Fruit fly (Drosophila melanogaster) whole organism, embryonic: Measurements from ENCODE around the gene CG31178.

Experiments
- Bgb ChIP-seq: fragments of 200-800 bp; sonication (Bioruptor generic); IDR thresholded peaks from 2 replicates; pipeline ENCODE4 v1.3.6; 2022; ENCODE audit warnings: missing biosample characterization, missing genetic modification characterization; ENCODE audit not compliant: partially characterized antibody
- Blimp-1 ChIP-seq: fragments of 200-800 bp; sonication (Bioruptor generic); optimal IDR thresholded peaks from 3 replicates; lab custom pipeline; 2018; ENCODE audit warnings: missing biosample characterization, missing genetic modification characterization, mild to moderate bottlenecking, moderate library complexity, missing genetic modification reagents
- CG10431 ChIP-seq: fragments of 200-800 bp; sonication (Bioruptor generic); optimal IDR thresholded peaks from 3 replicates; lab custom pipeline; 2018; ENCODE audit warnings: missing biosample characterization, mild to moderate bottlenecking, missing genetic modification characterization
- CG14441 ChIP-seq: fragments of 200-800 bp; sonication (Bioruptor generic); IDR thresholded peaks from 2 replicates; pipeline ENCODE4 v1.3.6; 2022; ENCODE audit warnings: missing biosample characterization, missing genetic modification characterization
- CG1647 ChIP-seq: fragments of 200-800 bp; sonication (Bioruptor generic); optimal IDR thresholded peaks from 3 replicates; lab custom pipeline; 2016; ENCODE audit warnings: missing biosample characterization, missing genetic modification characterization
- CG16813 ChIP-seq: fragments of 200-800 bp; sonication (Bioruptor generic); IDR thresholded peaks from 3 replicates; pipeline ENCODE4 v1.3.6; 2022; ENCODE audit warnings: missing biosample characterization, missing genetic modification characterization; ENCODE audit not compliant: partially characterized antibody
- CG17186 ChIP-seq: fragments of 200-800 bp; sonication (Bioruptor generic); optimal IDR thresholded peaks from 3 replicates; lab custom pipeline; 2017; ENCODE audit warnings: missing biosample characterization, missing genetic modification reagents, missing genetic modification characterization
- CG1832 ChIP-seq: fragments of 200-800 bp; sonication (Bioruptor generic); optimal IDR thresholded peaks from 2 replicates; lab custom pipeline; 2017; ENCODE audit warnings: missing biosample characterization, mild to moderate bottlenecking, missing genetic modification characterization, inconsistent platforms
- CG3847 ChIP-seq: fragments of 200-800 bp; sonication (Bioruptor generic); IDR thresholded peaks from 2 replicates; pipeline ENCODE4 v1.3.6; 2022; ENCODE audit warnings: missing biosample characterization, missing genetic modification characterization
- CG6813 ChIP-seq: fragments of 200-800 bp; sonication (Bioruptor generic); optimal IDR thresholded peaks from 2 replicates; lab custom pipeline; 2017; ENCODE audit warnings: missing biosample characterization, missing genetic modification characterization, mild to moderate bottlenecking, moderate library complexity, missing genetic modification reagents
- CG7987 ChIP-seq: fragments of 200-800 bp; sonication (Bioruptor generic); optimal IDR thresholded peaks from 2 replicates; lab custom pipeline; 2018; ENCODE audit warnings: missing biosample characterization, mild to moderate bottlenecking, missing genetic modification characterization, moderate library complexity
- CG8924 ChIP-seq: fragments of 200-800 bp; optimal IDR thresholded peaks from 3 replicates; lab custom pipeline; 2019; ENCODE audit warnings: missing biosample characterization, mild to moderate bottlenecking, missing genetic modification characterization, moderate library complexity
- D19A ChIP-seq: fragments of 200-800 bp; optimal IDR thresholded peaks from 3 replicates; lab custom pipeline; 2019; ENCODE audit warnings: missing biosample characterization, mild to moderate bottlenecking, missing genetic modification characterization, moderate library complexity
- Dip2 ChIP-seq: fragments of 200-800 bp; sonication (Bioruptor generic); IDR thresholded peaks from 2 replicates; pipeline ENCODE4 v1.3.6; 2022; ENCODE audit warnings: missing biosample characterization, missing genetic modification characterization
- ERR ChIP-seq: fragments of 200-800 bp; sonication (Bioruptor generic); optimal IDR thresholded peaks from 2 replicates; lab custom pipeline; 2016; ENCODE audit warnings: missing biosample characterization, missing genetic modification characterization
- Elba2 ChIP-seq: fragments of 200-800 bp; sonication (Bioruptor generic); optimal IDR thresholded peaks from 3 replicates; lab custom pipeline; 2016; ENCODE audit warnings: missing biosample characterization, missing genetic modification characterization
- Hr39 ChIP-seq: fragments of >200 bp; optimal IDR thresholded peaks from 2 replicates; lab custom pipeline; 2017
- Hr51 ChIP-seq, 2 experiments: fragments of 200-800 bp; sonication (Bioruptor generic); optimal IDR thresholded peaks; 2 replicates in 1 of 2; 3 replicates in 1 of 2; lab custom pipeline; 2016 to 2018; ENCODE audit warnings: missing biosample characterization in 2 of 2, missing genetic modification characterization in 2 of 2, mild to moderate bottlenecking in 1 of 2, moderate library complexity in 1 of 2
- Lhr ChIP-seq: fragments of 200-800 bp; sonication (Bioruptor generic); optimal IDR thresholded peaks from 3 replicates; lab custom pipeline; 2017; ENCODE audit warnings: mild to moderate bottlenecking, missing biosample characterization, missing genetic modification reagents, missing genetic modification characterization
- NC2β ChIP-seq: fragments of 200-800 bp; sonication (Bioruptor generic); optimal IDR thresholded peaks from 2 replicates; lab custom pipeline; 2016; ENCODE audit warnings: missing biosample characterization, missing genetic modification characterization
- Nf-YA ChIP-seq: fragments of 200-800 bp; sonication (Bioruptor generic); IDR thresholded peaks from 2 replicates; pipeline ENCODE4 v1.3.6; 2022; ENCODE audit warnings: missing biosample characterization, missing genetic modification characterization
- Poxn ChIP-seq: fragments of 200-800 bp; sonication (Bioruptor generic); IDR thresholded peaks from 2 replicates; pipeline ENCODE4 v1.3.6; 2022; ENCODE audit warnings: missing biosample characterization, missing genetic modification characterization
- Side ChIP-seq: fragments of 200-800 bp; sonication (Bioruptor generic); optimal IDR thresholded peaks from 2 replicates; lab custom pipeline; 2016; ENCODE audit warnings: missing biosample characterization, missing genetic modification characterization
- ap ChIP-seq: fragments of 200-800 bp; sonication (Bioruptor generic); IDR thresholded peaks from 2 replicates; pipeline ENCODE4 v1.3.6; 2022; ENCODE audit warnings: missing biosample characterization, missing genetic modification characterization
- ara ChIP-seq: fragments of 200-800 bp; sonication (Bioruptor generic); IDR thresholded peaks from 2 replicates; pipeline ENCODE4 v1.3.6; 2022; ENCODE audit warnings: missing biosample characterization, missing genetic modification characterization
- cas ChIP-seq: fragments of 200-800 bp; sonication (Bioruptor generic); IDR thresholded peaks from 2 replicates; pipeline ENCODE4 v1.3.6; 2022; ENCODE audit warnings: missing biosample characterization, missing genetic modification characterization
- chm ChIP-seq: fragments of 200-800 bp; sonication (Bioruptor generic); IDR thresholded peaks from 2 replicates; pipeline ENCODE4 v1.3.6; 2022; ENCODE audit warnings: missing biosample characterization, missing genetic modification characterization
- ci ChIP-seq: fragments of 200-800 bp; sonication (Bioruptor generic); IDR thresholded peaks from 3 replicates; pipeline ENCODE4 v1.3.6; 2022; ENCODE audit warnings: missing biosample characterization, missing genetic modification characterization
- dmrt99B ChIP-seq: fragments of 200-800 bp; sonication (Bioruptor generic); optimal IDR thresholded peaks from 2 replicates; lab custom pipeline; 2018; ENCODE audit warnings: missing biosample characterization, mild to moderate bottlenecking, missing genetic modification characterization, moderate library complexity
- fd102C ChIP-seq: fragments of 200-800 bp; sonication (Bioruptor generic); optimal IDR thresholded peaks from 2 replicates; lab custom pipeline; 2018; ENCODE audit warnings: missing biosample characterization, mild to moderate bottlenecking, missing genetic modification characterization, moderate library complexity
- grau ChIP-seq: fragments of 200-800 bp; optimal IDR thresholded peaks from 3 replicates; lab custom pipeline; 2019; ENCODE audit warnings: missing biosample characterization, mild to moderate bottlenecking, missing genetic modification characterization, moderate library complexity
- grn ChIP-seq: fragments of 200-800 bp; sonication (Bioruptor generic); optimal IDR thresholded peaks from 3 replicates; lab custom pipeline; 2017; ENCODE audit warnings: missing biosample characterization, missing genetic modification characterization
- insv ChIP-seq, 2 experiments: fragments of 200-800 bp; sonication (Bioruptor generic); optimal IDR thresholded peaks; 3 replicates each; lab custom pipeline; 2016 to 2018; ENCODE audit warnings: missing biosample characterization in 2 of 2, missing genetic modification characterization in 2 of 2
- jing ChIP-seq: fragments of 200-800 bp; sonication (Bioruptor generic); optimal IDR thresholded peaks from 2 replicates; lab custom pipeline; 2018; ENCODE audit warnings: missing biosample characterization, mild to moderate bottlenecking, missing genetic modification characterization
- ken ChIP-seq: fragments of 200-800 bp; sonication (Bioruptor generic); IDR thresholded peaks from 3 replicates; pipeline ENCODE4 v1.3.6; 2022; ENCODE audit warnings: missing biosample characterization, missing genetic modification characterization
- nau ChIP-seq: fragments of 200-800 bp; sonication (Bioruptor generic); optimal IDR thresholded peaks from 3 replicates; lab custom pipeline; 2017; ENCODE audit warnings: missing biosample characterization, mild to moderate bottlenecking, missing genetic modification characterization, missing genetic modification reagents
- nom ChIP-seq: fragments of 200-800 bp; sonication (Bioruptor generic); optimal IDR thresholded peaks from 2 replicates; lab custom pipeline; 2017; ENCODE audit warnings: missing biosample characterization, missing genetic modification characterization, mild to moderate bottlenecking, moderate library complexity, missing genetic modification reagents
- pros ChIP-seq: fragments of 200-800 bp; sonication (Bioruptor generic); optimal IDR thresholded peaks from 3 replicates; lab custom pipeline; 2019; ENCODE audit warnings: missing biosample characterization, mild to moderate bottlenecking, missing genetic modification characterization, moderate library complexity
- psq ChIP-seq: fragments of 200-800 bp; sonication (Bioruptor generic); optimal IDR thresholded peaks from 2 replicates; lab custom pipeline; 2017; ENCODE audit warnings: missing biosample characterization, missing genetic modification characterization
- sens ChIP-seq: fragments of 200-800 bp; sonication (Bioruptor generic); peaks from one replicate; lab custom pipeline; 2016; ENCODE audit warnings: missing biosample characterization, missing genetic modification characterization
- sqz ChIP-seq: fragments of 200-800 bp; sonication (Bioruptor generic); optimal IDR thresholded peaks from 3 replicates; lab custom pipeline; 2018; ENCODE audit warnings: missing biosample characterization, mild to moderate bottlenecking, missing genetic modification characterization
- stwl ChIP-seq: fragments of 200-800 bp; sonication (Bioruptor generic); optimal IDR thresholded peaks from 3 replicates; lab custom pipeline; 2018; ENCODE audit warnings: missing biosample characterization, mild to moderate bottlenecking, missing genetic modification characterization, moderate library complexity
- sug ChIP-seq: fragments of 200-800 bp; optimal IDR thresholded peaks from 2 replicates; lab custom pipeline; 2019; ENCODE audit warnings: missing biosample characterization, mild to moderate bottlenecking, missing genetic modification characterization, moderate library complexity
- wdn ChIP-seq: fragments of 200-800 bp; sonication (Bioruptor generic); IDR thresholded peaks from 2 replicates; pipeline ENCODE4 v1.3.6; 2022; ENCODE audit warnings: missing biosample characterization, missing genetic modification characterization
- zfh2 ChIP-seq: fragments of 200-800 bp; sonication (Bioruptor generic); optimal IDR thresholded peaks from 2 replicates; lab custom pipeline; 2016; ENCODE audit warnings: missing biosample characterization, missing genetic modification characterization

The CG31178 gene

DNA sequence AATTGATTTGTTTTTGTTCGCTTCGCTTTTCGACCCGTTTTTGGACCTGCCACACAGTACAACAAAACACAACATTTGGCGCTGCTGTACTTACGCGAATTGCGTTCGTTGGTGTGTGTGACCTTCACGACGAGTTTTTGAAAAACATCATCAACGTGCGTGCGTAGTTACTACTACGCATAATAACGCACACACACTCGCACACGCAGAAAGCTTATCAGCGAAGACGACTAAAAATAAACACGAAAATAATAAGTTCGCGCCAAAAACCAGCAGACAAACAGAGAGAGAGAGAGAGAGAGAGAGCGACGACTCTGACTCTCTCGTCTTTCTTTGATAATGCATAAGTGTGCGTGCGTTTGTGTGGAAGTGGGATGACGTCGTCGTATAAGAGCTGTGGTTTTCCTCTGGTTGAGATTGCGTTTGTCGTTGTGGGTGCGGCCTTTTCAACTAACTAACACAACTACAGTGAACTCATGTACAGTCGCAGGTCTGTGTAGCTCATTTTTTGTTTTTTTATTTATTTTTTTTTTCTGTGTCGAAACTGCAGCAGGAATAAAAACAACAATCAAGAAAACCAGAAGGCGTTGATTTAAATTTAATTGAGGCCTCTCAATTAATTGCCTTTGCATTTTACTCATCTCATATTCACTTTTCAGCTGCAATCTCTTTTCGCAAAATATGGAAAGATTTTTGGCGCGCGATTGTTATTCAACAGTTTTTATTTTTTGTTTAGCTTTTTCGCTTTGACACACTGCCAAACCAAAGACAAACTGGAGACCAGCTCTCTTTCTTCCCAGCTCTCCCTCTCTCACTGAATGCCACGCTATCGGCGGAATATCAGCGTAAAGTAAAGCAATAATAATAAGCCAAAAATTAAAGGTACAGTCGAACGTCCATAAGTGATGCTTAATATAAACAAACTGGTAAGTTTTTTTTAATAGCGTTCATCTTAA, 19.6 kb upstream of the CG31178 start (continued):
- TF ChIP-seq CG14441 = peak; percentile 16; the same call in 1 of the 2 replicates
- peak; percentile 28 for TF ChIP-seq wdn
- no peak for TF ChIP-seq CG3847 (GFP tag; lab: Robert Waterston, UW)
- peak; percentile 17 for TF ChIP-seq dmrt99B (tag; lab: Kevin White, UChicago)
- no peak for TF ChIP-seq Lhr
- TF ChIP-seq NC2β (GFP tag; lab: Kevin White, UChicago) = peak; percentile 14
- peak; percentile 66 for TF ChIP-seq CG1832 (GFP tag; lab: Kevin White, UChicago)
- no peak for TF ChIP-seq Poxn (GFP tag; lab: Robert Waterston, UW)
- TF ChIP-seq ap (GFP tag; lab: Robert Waterston, UW) = no peak
- no peak for TF ChIP-seq CG1647 (GFP tag; lab: Kevin White, UChicago)
- TF ChIP-seq CG6813 (GFP tag; lab: Kevin White, UChicago) = peak; percentile 12
- peak; percentile 86 for TF ChIP-seq ERR (GFP tag; lab: Kevin White, UChicago)
- peak; percentile 44 for TF ChIP-seq sug (tag; lab: Kevin White, UChicago)

DNA sequence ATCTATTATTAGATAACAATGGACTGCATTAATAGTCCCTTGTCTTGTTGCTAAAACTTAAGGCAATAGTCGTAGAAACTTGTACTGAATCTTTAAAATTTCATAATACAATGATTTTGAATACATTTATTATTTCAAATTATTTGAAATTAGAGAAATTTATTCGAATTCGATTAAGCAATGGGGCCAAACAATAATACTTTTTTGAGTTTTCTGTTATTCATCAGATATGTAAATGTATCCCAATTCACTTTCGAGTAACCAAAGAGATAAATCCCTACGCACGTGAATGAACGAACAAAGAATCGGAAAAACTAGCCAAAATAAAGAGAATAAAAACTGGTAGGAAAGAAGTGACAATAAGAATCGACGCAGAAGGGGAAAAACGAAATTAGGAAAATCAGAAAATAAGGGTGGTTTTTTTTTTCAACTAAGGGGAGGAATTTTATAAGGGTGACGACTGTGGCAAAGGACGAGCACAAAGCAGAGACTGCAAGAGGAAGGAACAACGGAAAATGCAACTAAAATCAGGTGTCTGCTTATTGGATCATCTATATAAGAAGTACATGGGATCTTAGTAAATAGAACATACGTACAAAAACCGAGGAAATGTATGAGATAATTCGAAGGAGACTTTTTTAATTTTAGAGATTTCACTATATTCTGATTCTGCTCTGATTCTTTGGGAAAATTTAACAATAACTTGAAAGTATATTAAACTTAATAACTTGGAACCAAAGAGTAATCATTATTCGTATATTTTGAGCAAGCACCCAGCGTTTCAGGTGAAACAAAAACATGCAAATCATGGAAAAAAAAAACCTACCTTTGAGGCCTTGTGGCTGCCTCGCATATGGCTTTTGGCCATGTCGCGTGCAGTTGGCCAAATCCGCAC, 18.7 kb upstream of the CG31178 start:
- peak; percentile 79 for TF ChIP-seq psq
- peak; percentile 27 for TF ChIP-seq chm (GFP tag; lab: Robert Waterston, UW)
- TF ChIP-seq sens (GFP tag; lab: Kevin White, UChicago) = peak; percentile 75
- TF ChIP-seq Blimp-1 (GFP tag; lab: Kevin White, UChicago) = peak; percentile 1
- TF ChIP-seq Elba2 (GFP tag; lab: Kevin White, UChicago) = peak; percentile 76
- no peak for TF ChIP-seq CG16813 (GFP tag; lab: Robert Waterston, UW)
- TF ChIP-seq stwl = no peak
- peak; percentile 21 for TF ChIP-seq grau (tag; lab: Kevin White, UChicago)
- TF ChIP-seq CG8924 (tag; lab: Kevin White, UChicago) = peak; percentile 2
- TF ChIP-seq grn (GFP tag; lab: Kevin White, UChicago) = no peak
- TF ChIP-seq Hr51 (GFP tag; optimal IDR thresholded peaks at IDR 0.05; lab: Kevin White, UChicago) = peak in 1 of 2 experiments; percentile 28
- peak; percentile 19 for TF ChIP-seq CG10431 (GFP tag; lab: Kevin White, UChicago)
- no peak for TF ChIP-seq CG7987 (GFP tag; lab: Kevin White, UChicago)
- peak in 1 of 2 experiments; percentile 51 for TF ChIP-seq insv (GFP tag; optimal IDR thresholded peaks at IDR 0.05; lab: Kevin White, UChicago)
- TF ChIP-seq D19A (tag; lab: Kevin White, UChicago) = peak; percentile 73
- TF ChIP-seq Bgb (GFP tag; lab: Robert Waterston, UW) = no peak
- TF ChIP-seq zfh2 (GFP tag; lab: Kevin White, UChicago) = no peak
- TF ChIP-seq pros = peak; percentile 88
- peak; percentile 54 for TF ChIP-seq sqz (GFP tag; lab: Kevin White, UChicago)
- no peak for TF ChIP-seq fd102C (GFP tag; lab: Kevin White, UChicago)
- TF ChIP-seq, all 482 proteins: peak for 13

DNA sequence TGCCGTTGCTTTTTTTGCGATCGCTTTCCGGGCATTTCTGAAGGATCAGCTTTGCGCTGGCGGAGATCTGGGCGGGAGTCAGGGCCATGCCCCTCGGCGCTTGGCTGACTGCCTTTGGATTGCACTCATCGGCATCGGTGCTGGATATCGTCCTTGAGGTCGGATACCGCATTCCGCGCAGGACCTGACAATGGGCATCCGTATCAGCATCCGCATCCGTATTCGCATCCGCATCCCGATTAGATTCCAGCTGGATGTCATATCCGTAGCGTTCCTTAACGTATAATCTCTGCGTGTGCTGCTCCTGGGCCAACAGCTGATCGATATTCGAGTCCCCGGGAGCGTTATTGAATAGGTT, 18.1 kb upstream of the CG31178 start:
- TF ChIP-seq CG17186 (no peak), nau (GFP tag; lab: Kevin White, UChicago) (no peak), cas (GFP tag; lab: Robert Waterston, UW) (no peak), Dip2 (GFP tag; lab: Robert Waterston, UW) (no peak), ci (peak; percentile 62; the same call in 1 of the 3 replicates), jing (GFP tag; lab: Kevin White, UChicago) (no peak), Side (GFP tag; lab: Kevin White, UChicago) (no peak), ken (GFP tag; lab: Robert Waterston, UW) (no peak), nom (GFP tag; lab: Kevin White, UChicago) (no peak), Nf-YA (GFP tag; lab: Robert Waterston, UW) (0 out of 2 replicates have a peak, but pooled peaks have one; percentile 33), CG16813 (GFP tag; lab: Robert Waterston, UW) (no peak), ara (peak; percentile 32; the same call in 1 of the 2 replicates), Hr39 (no peak)
